Fruit fly (Drosophila melanogaster) whole organism: ENCODE measurements around the gene CG7300.

Source experiments
- CG8478 ChIP-seq: fragments of >200 bp; optimal IDR thresholded peaks from 2 replicates; lab custom pipeline; 2018; ENCODE audit warnings: inconsistent platforms
- pan ChIP-seq: fragments of >200 bp; optimal IDR thresholded peaks from 2 replicates; lab custom pipeline; 2017
- psq ChIP-seq: fragments of >200 bp; optimal IDR thresholded peaks from 2 replicates; lab custom pipeline; 2017
- usp ChIP-seq: fragments of >200 bp; optimal IDR thresholded peaks from 2 replicates; lab custom pipeline; 2017; ENCODE audit warnings: missing biosample characterization, missing genetic modification characterization, mixed read lengths

DNA sequence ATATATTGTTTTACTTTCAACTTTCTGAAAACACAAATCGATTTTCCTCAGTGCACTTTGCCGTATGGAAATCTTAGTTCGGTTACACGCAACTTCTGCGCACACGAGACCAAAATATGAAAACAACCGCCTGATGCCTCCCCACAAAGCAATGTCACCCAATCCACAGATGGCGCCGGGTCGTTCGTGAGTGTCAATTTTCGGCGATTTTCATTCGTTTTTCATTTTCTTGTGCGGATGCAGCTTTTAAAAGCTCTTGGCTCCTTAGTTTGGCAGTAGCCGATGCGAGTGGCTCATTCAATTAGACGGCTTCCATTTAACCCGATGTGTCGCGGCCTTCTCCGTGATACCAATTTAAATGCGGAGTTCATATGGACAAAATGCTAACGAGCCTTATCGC lies 26.1 kb upstream of the CG7300 start, which contains the start of gene CG6431:
- TF ChIP-seq usp, result no peak
- TF ChIP-seq pan, result no peak
- no peak for TF ChIP-seq psq (lab: Kevin White, UChicago)
- no peak for TF ChIP-seq CG8478 (lab: Kevin White, UChicago)
